Worm (Caenorhabditis elegans): ENCODE results near the gene F13E9.19.

Gene F13E9.19

ce11 chrIV:10933777-10934546 lies 34.8 kb downstream of the F13E9.19 start:
- TF ChIP-seq flt-1 (GFP tag; IDR thresholded peaks at IDR 0.05): 0 out of 2 replicates have a peak, but pooled peaks have one; percentile 17
- no peak for TF ChIP-seq ref-1 (GFP tag; conservative IDR thresholded peaks at IDR 0.05)

ce11 chrIV:10934786-10935185 lies 35.6 kb downstream of the F13E9.19 start:
- TF ChIP-seq ztf-23 (GFP tag; IDR thresholded peaks at IDR 0.05) (no peak), klf-2 (GFP tag; conservative IDR thresholded peaks at IDR 0.05) (no peak), tab-1 (GFP tag; IDR thresholded peaks at IDR 0.05) (no peak), ref-1 (GFP tag; conservative IDR thresholded peaks at IDR 0.05) (no peak), med-1 (GFP tag; optimal IDR thresholded peaks at IDR 0.05; ENCODE audit: insufficient read depth) (no peak), T22C8.4 (GFP tag; IDR thresholded peaks at IDR 0.05) (no peak), flt-1 (GFP tag; IDR thresholded peaks at IDR 0.05) (no peak), ztf-29 (GFP tag; IDR thresholded peaks at IDR 0.05) (no peak), cog-1 (tag; optimal IDR thresholded peaks at IDR 0.05) (no peak)

- TF ChIP-seq ztf-29 (GFP tag; IDR thresholded peaks at IDR 0.05): no peak
- TF ChIP-seq ztf-23 (GFP tag; IDR thresholded peaks at IDR 0.05): 0 out of 2 replicates have a peak, but pooled peaks have one; percentile 19
- 0 out of 2 replicates have a peak, but pooled peaks have one; percentile 34 for TF ChIP-seq flt-1 (GFP tag; IDR thresholded peaks at IDR 0.05)
- peak; percentile 70 for TF ChIP-seq cog-1 (tag; optimal IDR thresholded peaks at IDR 0.05)
Observed at ce11 chrIV:10935336-10935735, 36.1 kb downstream of the F13E9.19 start.

DNA sequence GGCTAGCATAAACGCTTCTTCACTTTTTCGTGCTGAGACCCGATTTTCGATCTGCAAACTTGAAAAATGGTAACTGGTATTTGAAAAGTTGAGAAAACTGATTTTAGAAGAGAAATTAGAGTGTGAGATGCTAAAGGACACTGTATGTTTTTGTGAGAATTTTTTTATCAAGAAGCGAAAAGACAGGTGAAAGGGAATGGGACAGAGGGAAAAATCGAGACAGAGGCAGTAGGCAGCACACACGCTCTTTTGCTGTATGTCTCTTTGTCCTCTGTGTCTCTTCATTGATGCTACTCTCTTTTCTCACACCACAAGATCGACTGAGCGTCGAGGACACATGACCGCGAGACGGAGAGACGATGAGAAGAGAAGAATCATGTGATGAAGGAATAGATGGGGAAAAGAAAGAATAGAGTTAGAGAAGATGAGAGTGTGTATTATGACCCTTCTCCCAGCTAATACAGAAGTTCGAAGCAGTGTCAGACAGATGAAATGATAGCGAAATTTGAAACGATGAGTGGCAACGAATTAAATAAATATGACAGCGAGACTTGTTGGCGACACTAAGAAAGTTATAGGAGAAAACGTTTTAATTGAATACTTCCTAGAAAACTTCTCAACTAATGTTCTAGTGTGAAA lies 36.8 kb downstream of the F13E9.19 start, which contains the start of gene lgg-2:
TSS of gene lgg-2 (minus strand) at position 51 of the 639 bp plus-strand sequence.
- TF ChIP-seq klf-2 (GFP tag; conservative IDR thresholded peaks at IDR 0.05) (no peak), cog-1 (tag; optimal IDR thresholded peaks at IDR 0.05) (peak; percentile 65)

DNA sequence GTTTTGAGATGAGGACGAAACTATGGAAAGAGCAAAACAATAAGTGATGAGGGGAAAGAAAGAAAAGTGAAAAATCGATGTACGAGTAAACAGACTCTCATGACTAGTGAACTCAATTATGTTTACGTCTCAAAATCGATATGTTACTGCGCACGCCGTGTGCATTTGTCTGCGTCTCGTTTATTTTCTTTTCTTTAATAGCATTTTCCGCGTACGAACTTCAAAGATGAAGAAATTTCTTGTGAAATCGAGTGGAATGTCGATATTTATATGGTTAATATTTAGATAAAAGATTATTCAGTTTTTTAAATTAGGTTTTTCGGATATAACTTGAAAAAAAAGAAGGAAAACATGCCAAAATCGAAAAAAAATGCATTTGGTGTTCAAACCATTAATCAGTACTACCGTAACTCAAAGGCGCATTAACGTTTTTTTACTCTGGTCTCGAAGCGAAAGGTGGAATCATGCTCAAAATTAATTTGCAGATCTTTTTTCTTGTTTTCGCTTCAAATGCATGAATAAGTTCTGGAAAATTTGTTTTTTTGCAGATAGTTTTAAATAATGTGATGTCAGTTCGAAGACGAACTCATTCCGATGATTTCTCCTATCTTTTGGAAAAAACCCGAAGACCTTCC lies 37.8 kb downstream of the F13E9.19 start, which contains the start of gene fic-1:
TSS of gene fic-1 (plus strand) at position 549 of the 635 bp plus-strand sequence.
- TF ChIP-seq cog-1 (tag; optimal IDR thresholded peaks at IDR 0.05): peak; percentile 25
- TF ChIP-seq med-1 (GFP tag; optimal IDR thresholded peaks at IDR 0.05; ENCODE audit: insufficient read depth): no peak
- TF ChIP-seq T22C8.4 (GFP tag; IDR thresholded peaks at IDR 0.05): peak; percentile 74
- TF ChIP-seq ztf-29 (GFP tag; IDR thresholded peaks at IDR 0.05): no peak

DNA sequence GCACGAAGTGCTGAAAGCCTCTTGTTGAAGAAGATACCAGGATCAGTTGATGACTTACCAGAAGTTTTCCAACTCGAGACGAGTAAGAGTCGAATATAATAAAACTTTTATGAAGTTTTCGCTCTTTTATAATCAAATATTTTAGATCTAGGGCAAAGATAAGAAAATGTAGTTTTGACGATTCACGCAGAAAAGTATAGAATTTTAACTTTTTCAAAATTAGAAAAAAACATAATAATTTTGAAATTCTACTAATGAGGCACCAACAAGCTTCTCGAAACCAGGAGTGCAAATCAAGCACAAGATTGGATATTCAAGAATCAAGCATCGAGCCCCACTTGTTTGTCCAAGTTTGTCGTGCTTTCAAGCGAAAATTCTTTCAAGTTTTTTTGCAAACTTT lies 49.6 kb downstream of the F13E9.19 start, which contains the start of gene Y69E1A.1:
TSS of gene Y69E1A.1 (minus strand) at position 101 of the 400 bp plus-strand sequence.
- TF ChIP-seq ref-1 (GFP tag; conservative IDR thresholded peaks at IDR 0.05): no peak
- no peak for TF ChIP-seq klf-2 (GFP tag; conservative IDR thresholded peaks at IDR 0.05)
- no peak for TF ChIP-seq flt-1 (GFP tag; IDR thresholded peaks at IDR 0.05)
- no peak for TF ChIP-seq ztf-29 (GFP tag; IDR thresholded peaks at IDR 0.05)
- no peak for TF ChIP-seq med-1 (GFP tag; optimal IDR thresholded peaks at IDR 0.05; ENCODE audit: insufficient read depth)
- TF ChIP-seq tab-1 (GFP tag; IDR thresholded peaks at IDR 0.05): no peak
- TF ChIP-seq cog-1 (tag; optimal IDR thresholded peaks at IDR 0.05): no peak
- no peak for TF ChIP-seq ztf-23 (GFP tag; IDR thresholded peaks at IDR 0.05)
- no peak for TF ChIP-seq T22C8.4 (GFP tag; IDR thresholded peaks at IDR 0.05)

Measured in whole organism, midembryonic.